Fruit fly (Drosophila melanogaster) whole organism, embryonic: ENCODE measurements around the gene CG11309.

Source experiments
- BtbVII ChIP-seq: fragments of 200-800 bp; sonication (Bioruptor generic); optimal IDR thresholded peaks from 3 replicates; lab custom pipeline; 2017; ENCODE audit warnings: missing biosample characterization, mild to moderate bottlenecking, missing genetic modification characterization
- C15 ChIP-seq: fragments of 200-800 bp; sonication (Bioruptor generic); IDR thresholded peaks from 3 replicates; pipeline ENCODE4 v1.3.6; 2022; ENCODE audit warnings: missing biosample characterization, missing genetic modification characterization
- CG10959 ChIP-seq: fragments of 200-800 bp; sonication (Bioruptor generic); IDR thresholded peaks from 2 replicates; pipeline ENCODE4 v1.3.6; 2022; ENCODE audit warnings: missing biosample characterization, missing genetic modification characterization
- CG11560 ChIP-seq: fragments of 200-800 bp; sonication (Bioruptor generic); IDR thresholded peaks from 3 replicates; pipeline ENCODE4 v1.3.6; 2022; ENCODE audit warnings: missing biosample characterization, missing genetic modification characterization
- CG11696 ChIP-seq: fragments of 200-800 bp; sonication (Bioruptor generic); IDR thresholded peaks from 2 replicates; pipeline ENCODE4 v1.3.6; 2022; ENCODE audit warnings: missing biosample characterization, missing genetic modification characterization
- CG12071 ChIP-seq: fragments of 200-800 bp; sonication (Bioruptor generic); optimal IDR thresholded peaks from 3 replicates; lab custom pipeline; 2018; ENCODE audit warnings: missing biosample characterization, mild to moderate bottlenecking, missing genetic modification characterization
- CG12236 ChIP-seq: fragments of 200-800 bp; sonication (Bioruptor generic); optimal IDR thresholded peaks from 2 replicates; lab custom pipeline; 2016; ENCODE audit warnings: missing biosample characterization, missing genetic modification characterization
- CG1233 ChIP-seq: fragments of 200-800 bp; sonication (Bioruptor generic); optimal IDR thresholded peaks from 4 replicates; lab custom pipeline; 2018; ENCODE audit warnings: missing biosample characterization, mild to moderate bottlenecking, missing genetic modification characterization
- CG12659 ChIP-seq: fragments of 200-800 bp; sonication (Bioruptor generic); optimal IDR thresholded peaks from 3 replicates; lab custom pipeline; 2017; ENCODE audit warnings: mild to moderate bottlenecking, missing biosample characterization, missing genetic modification reagents, missing genetic modification characterization
- CG14965 ChIP-seq: fragments of 200-800 bp; sonication (Bioruptor generic); optimal IDR thresholded peaks from 2 replicates; lab custom pipeline; 2016; ENCODE audit warnings: missing biosample characterization, missing genetic modification characterization, borderline replicate concordance
- CG2712 ChIP-seq: fragments of 200-800 bp; optimal IDR thresholded peaks from 3 replicates; lab custom pipeline; 2019; ENCODE audit warnings: missing biosample characterization, mild to moderate bottlenecking, missing genetic modification characterization, moderate library complexity
- CG2889 ChIP-seq: fragments of 200-800 bp; sonication (Bioruptor generic); IDR thresholded peaks from 3 replicates; pipeline ENCODE4 v1.3.6; 2022; ENCODE audit warnings: missing biosample characterization, missing genetic modification characterization
- CG31365 ChIP-seq: fragments of 200-800 bp; sonication (Bioruptor generic); optimal IDR thresholded peaks from 2 replicates; lab custom pipeline; 2018; ENCODE audit warnings: missing biosample characterization, mild to moderate bottlenecking, missing genetic modification characterization
- CG32772 ChIP-seq: fragments of 200-800 bp; sonication (Bioruptor generic); IDR thresholded peaks from 2 replicates; pipeline ENCODE4 v1.3.6; 2022; ENCODE audit warnings: missing biosample characterization, missing genetic modification characterization
- CG3847 ChIP-seq: fragments of 200-800 bp; sonication (Bioruptor generic); IDR thresholded peaks from 2 replicates; pipeline ENCODE4 v1.3.6; 2022; ENCODE audit warnings: missing biosample characterization, missing genetic modification characterization
- CG4424 ChIP-seq: fragments of 200-800 bp; sonication (Bioruptor generic); optimal IDR thresholded peaks from 3 replicates; lab custom pipeline; 2016; ENCODE audit warnings: missing biosample characterization, missing genetic modification characterization
- CG4617 ChIP-seq: fragments of 200-800 bp; sonication (Bioruptor generic); optimal IDR thresholded peaks from 3 replicates; lab custom pipeline; 2016; ENCODE audit warnings: missing biosample characterization, missing genetic modification characterization, borderline replicate concordance
- CG5180 ChIP-seq: fragments of 200-800 bp; sonication (Bioruptor generic); optimal IDR thresholded peaks from 3 replicates; lab custom pipeline; 2017; ENCODE audit warnings: missing biosample characterization, missing genetic modification characterization, mild to moderate bottlenecking, moderate library complexity, missing genetic modification reagents
- CG5245 ChIP-seq: fragments of 200-800 bp; sonication (Bioruptor generic); optimal IDR thresholded peaks from 3 replicates; lab custom pipeline; 2016; ENCODE audit warnings: missing biosample characterization, missing genetic modification characterization
- CG6791 ChIP-seq: fragments of 200-800 bp; sonication (Bioruptor generic); IDR thresholded peaks from 3 replicates; pipeline ENCODE4 v1.3.6; 2022; ENCODE audit warnings: missing biosample characterization, missing genetic modification characterization; ENCODE audit not compliant: partially characterized antibody
- CG9727 ChIP-seq: fragments of 200-800 bp; sonication (Bioruptor generic); optimal IDR thresholded peaks from 3 replicates; lab custom pipeline; 2017; ENCODE audit warnings: missing biosample characterization, mild to moderate bottlenecking, missing genetic modification characterization
- CrebB ChIP-seq: fragments of 200-800 bp; sonication (Bioruptor generic); optimal IDR thresholded peaks from 3 replicates; lab custom pipeline; 2018; ENCODE audit warnings: missing biosample characterization, mild to moderate bottlenecking, missing genetic modification characterization
- Deaf1 ChIP-seq: fragments of 200-800 bp; optimal IDR thresholded peaks from 3 replicates; lab custom pipeline; 2019; ENCODE audit warnings: missing biosample characterization, mild to moderate bottlenecking, missing genetic modification characterization, moderate library complexity
- Dfd ChIP-seq, 2 experiments: fragments of >200 bp; optimal IDR thresholded peaks; 2 replicates each; lab custom pipeline; 2017; ENCODE audit warnings: missing biosample characterization in 2 of 2, missing genetic modification characterization in 2 of 2
- Drgx ChIP-seq: fragments of 200-800 bp; sonication (Bioruptor generic); IDR thresholded peaks from 2 replicates; pipeline ENCODE4 v1.3.6; 2022; ENCODE audit warnings: missing biosample characterization, missing genetic modification characterization
- E2f1 ChIP-seq: fragments of 200-800 bp; sonication (Bioruptor generic); IDR thresholded peaks from 2 replicates; pipeline ENCODE4 v1.3.6; 2022; ENCODE audit warnings: missing biosample characterization, missing genetic modification characterization
- Eip74EF ChIP-seq, 2 experiments: fragments of 200-800 bp in 1 of 2; fragments of >200 bp in 1 of 2; sonication (Bioruptor generic) in 1 of 2; optimal IDR thresholded peaks; 2 replicates each; lab custom pipeline; 2017 to 2019; ENCODE audit warnings: missing biosample characterization in 2 of 2, missing genetic modification characterization in 2 of 2, mild to moderate bottlenecking in 1 of 2, moderate library complexity in 1 of 2
- Gsc ChIP-seq: fragments of 200-800 bp; sonication (Bioruptor generic); IDR thresholded peaks from 2 replicates; pipeline ENCODE4 v1.3.6; 2022; ENCODE audit warnings: missing biosample characterization, missing genetic modification characterization
- HLH3B ChIP-seq: fragments of 200-800 bp; sonication (Bioruptor generic); IDR thresholded peaks from 2 replicates; pipeline ENCODE4 v1.3.6; 2022; ENCODE audit warnings: missing biosample characterization, missing genetic modification characterization
- Sry-β ChIP-seq: fragments of 200-800 bp; sonication (Bioruptor generic); optimal IDR thresholded peaks from 2 replicates; lab custom pipeline; 2018; ENCODE audit warnings: missing biosample characterization, mild to moderate bottlenecking, missing genetic modification characterization, moderate library complexity
- Taf1 ChIP-seq: fragments of 200-800 bp; sonication (Bioruptor generic); IDR thresholded peaks from 2 replicates; pipeline ENCODE4 v1.3.6; 2022; ENCODE audit warnings: missing biosample characterization, missing genetic modification characterization
- al ChIP-seq: fragments of 200-800 bp; sonication (Bioruptor generic); IDR thresholded peaks from 2 replicates; pipeline ENCODE4 v1.3.6; 2022; ENCODE audit warnings: missing biosample characterization, missing genetic modification characterization
- chn ChIP-seq: fragments of 200-800 bp; sonication (Bioruptor generic); optimal IDR thresholded peaks from 2 replicates; lab custom pipeline; 2016; ENCODE audit warnings: missing biosample characterization, missing genetic modification characterization
- fd3F ChIP-seq: fragments of 200-800 bp; sonication (Bioruptor generic); optimal IDR thresholded peaks from 2 replicates; lab custom pipeline; 2018; ENCODE audit warnings: missing biosample characterization, mild to moderate bottlenecking, missing genetic modification characterization, moderate library complexity
- gem ChIP-seq: fragments of 200-800 bp; sonication (Bioruptor generic); optimal IDR thresholded peaks from 2 replicates; lab custom pipeline; 2019; ENCODE audit warnings: missing biosample characterization, mild to moderate bottlenecking, missing genetic modification characterization, moderate library complexity
- hkb ChIP-seq, 2 experiments: fragments of 200-800 bp in 1 of 2; fragments of >200 bp in 1 of 2; sonication (Bioruptor generic) in 1 of 2; IDR thresholded peaks in 1 of 2; optimal IDR thresholded peaks in 1 of 2; 2 replicates each; pipeline versions ENCODE4 v1.3.6 to Lab custom; 2017 to 2022; ENCODE audit warnings: missing biosample characterization in 1 of 2, missing genetic modification characterization in 1 of 2
- hth ChIP-seq: fragments of >200 bp; optimal IDR thresholded peaks from 2 replicates; lab custom pipeline; 2017; ENCODE audit warnings: inconsistent platforms
- jing ChIP-seq: fragments of 200-800 bp; sonication (Bioruptor generic); optimal IDR thresholded peaks from 2 replicates; lab custom pipeline; 2018; ENCODE audit warnings: missing biosample characterization, mild to moderate bottlenecking, missing genetic modification characterization
- lola ChIP-seq, 3 experiments: fragments of >200 bp in 2 of 3; fragments of 200-800 bp in 1 of 3; sonication (Bioruptor generic) in 1 of 3; optimal IDR thresholded peaks; 2 replicates each; lab custom pipeline; 2017 to 2019; ENCODE audit warnings: missing biosample characterization in 3 of 3, missing genetic modification characterization in 3 of 3, mild to moderate bottlenecking in 1 of 3, moderate library complexity in 1 of 3
- luna ChIP-seq: fragments of 200-800 bp; sonication (Bioruptor generic); optimal IDR thresholded peaks from 2 replicates; lab custom pipeline; 2016; ENCODE audit warnings: missing biosample characterization, missing genetic modification characterization
- mld ChIP-seq: fragments of 200-800 bp; sonication (Bioruptor generic); IDR thresholded peaks from 3 replicates; pipeline ENCODE4 v1.3.6; 2022; ENCODE audit warnings: missing biosample characterization, missing genetic modification characterization; ENCODE audit not compliant: partially characterized antibody
- nerfin-2 ChIP-seq: fragments of 200-800 bp; sonication (Bioruptor generic); IDR thresholded peaks from 2 replicates; pipeline ENCODE4 v1.3.6; 2022; ENCODE audit warnings: missing biosample characterization, missing genetic modification characterization; ENCODE audit not compliant: partially characterized antibody
- ranshi ChIP-seq: fragments of 200-800 bp; sonication (Bioruptor generic); IDR thresholded peaks from 2 replicates; pipeline ENCODE4 v1.3.6; 2022; ENCODE audit warnings: missing biosample characterization, missing genetic modification characterization
- sima ChIP-seq: fragments of 200-800 bp; sonication (Bioruptor generic); optimal IDR thresholded peaks from 2 replicates; lab custom pipeline; 2016; ENCODE audit warnings: missing biosample characterization, missing genetic modification characterization
- sisA ChIP-seq: fragments of 200-800 bp; sonication (Bioruptor generic); IDR thresholded peaks from 2 replicates; pipeline ENCODE4 v1.3.6; 2022; ENCODE audit warnings: missing biosample characterization, missing genetic modification characterization
- tap ChIP-seq: fragments of 200-800 bp; optimal IDR thresholded peaks from 3 replicates; lab custom pipeline; 2019; ENCODE audit warnings: missing biosample characterization, mild to moderate bottlenecking, missing genetic modification characterization, moderate library complexity
- trem ChIP-seq: fragments of 200-800 bp; optimal IDR thresholded peaks from 3 replicates; lab custom pipeline; 2019; ENCODE audit warnings: missing biosample characterization, mild to moderate bottlenecking, missing genetic modification characterization, moderate library complexity
- vnd ChIP-seq: fragments of 200-800 bp; sonication (Bioruptor generic); IDR thresholded peaks from 3 replicates; pipeline ENCODE4 v1.3.6; 2022; ENCODE audit warnings: missing biosample characterization, missing genetic modification characterization; ENCODE audit not compliant: partially characterized antibody
- wdn ChIP-seq: fragments of 200-800 bp; sonication (Bioruptor generic); IDR thresholded peaks from 2 replicates; pipeline ENCODE4 v1.3.6; 2022; ENCODE audit warnings: missing biosample characterization, missing genetic modification characterization

The CG11309 gene

dm6 chr3L:21279876-21280566, 24.4 kb downstream of the CG11309 start, which contains the start of gene AcCoAS (continued):
- peak; percentile 62 for TF ChIP-seq Drgx (GFP tag; lab: Robert Waterston, UW)
- no peak for TF ChIP-seq CG2889
- no peak for TF ChIP-seq CG14965 (GFP tag; lab: Kevin White, UChicago)
- peak; percentile 25 for TF ChIP-seq CrebB
- TF ChIP-seq CG10959 (GFP tag; lab: Robert Waterston, UW) = no peak
- TF ChIP-seq CG4617 (GFP tag; lab: Kevin White, UChicago) = no peak
- no peak for TF ChIP-seq Taf1 (GFP tag; lab: Robert Waterston, UW)
- TF ChIP-seq vnd (GFP tag; lab: Robert Waterston, UW) = no peak
- no peak for TF ChIP-seq jing (GFP tag; lab: Kevin White, UChicago)
- TF ChIP-seq hkb (optimal IDR thresholded peaks at IDR 0.05; lab: Kevin White, UChicago) = no peak
- TF ChIP-seq hkb (GFP tag; IDR thresholded peaks at IDR 0.05; lab: Robert Waterston, UW) = 0 out of 2 replicates have a peak, but pooled peaks have one; percentile 37
- no peak for TF ChIP-seq CG11696 (GFP tag; lab: Robert Waterston, UW)
- TF ChIP-seq CG12071 (GFP tag; lab: Kevin White, UChicago) = peak; percentile 34
- no peak; the same call in 1 of the 2 replicates for TF ChIP-seq HLH3B (GFP tag; lab: Robert Waterston, UW)
- TF ChIP-seq Sry-β (GFP tag; lab: Kevin White, UChicago) = no peak
- peak; percentile 31 for TF ChIP-seq CG1233 (GFP tag; lab: Kevin White, UChicago)
- TF ChIP-seq CG6791 (GFP tag; lab: Robert Waterston, UW) = no peak
- no peak for TF ChIP-seq mld (GFP tag; lab: Robert Waterston, UW)
- TF ChIP-seq nerfin-2 = no peak
- no peak for TF ChIP-seq lola (GFP tag; optimal IDR thresholded peaks at IDR 0.05; lab: Kevin White, UChicago)
- peak; percentile 19 for TF ChIP-seq gem (tag; lab: Kevin White, UChicago)
- TF ChIP-seq CG11560 (tag; lab: Robert Waterston, UW) = no peak
- TF ChIP-seq Eip74EF (GFP tag; optimal IDR thresholded peaks at IDR 0.05; lab: Kevin White, UChicago) = no peak
- 0 out of 2 replicates have a peak, but pooled peaks have one; percentile 8 for TF ChIP-seq ranshi (GFP tag; lab: Robert Waterston, UW)
- TF ChIP-seq CG12236 (GFP tag; lab: Kevin White, UChicago) = no peak
- no peak for TF ChIP-seq CG31365
- TF ChIP-seq CG9727 = peak; percentile 38
- no peak for TF ChIP-seq luna (GFP tag; lab: Kevin White, UChicago)
- TF ChIP-seq E2f1 (GFP tag; lab: Robert Waterston, UW) = no peak
- peak; percentile 44 for TF ChIP-seq CG12659
- no peak for TF ChIP-seq C15 (GFP tag; lab: Robert Waterston, UW)
- TF ChIP-seq CG3847 = no peak
- no peak for TF ChIP-seq al (GFP tag; lab: Robert Waterston, UW)
- no peak for TF ChIP-seq CG5180 (GFP tag; lab: Kevin White, UChicago)
- TF ChIP-seq hth = no peak
- TF ChIP-seq tap (tag; lab: Kevin White, UChicago) = no peak
- TF ChIP-seq fd3F (GFP tag; lab: Kevin White, UChicago) = no peak
- no peak for TF ChIP-seq sima (GFP tag; lab: Kevin White, UChicago)
- no peak for TF ChIP-seq Gsc (GFP tag; lab: Robert Waterston, UW)
- TF ChIP-seq CG5245 = no peak
- TF ChIP-seq CG2712 (tag; lab: Kevin White, UChicago) = peak; percentile 14
- no peak for TF ChIP-seq chn (GFP tag; lab: Kevin White, UChicago)
- no peak for TF ChIP-seq CG32772 (GFP tag; lab: Robert Waterston, UW)
- TF ChIP-seq trem (tag; lab: Kevin White, UChicago) = no peak
- TF ChIP-seq CG4424 (GFP tag; lab: Kevin White, UChicago) = no peak
- peak; percentile 92 for TF ChIP-seq Deaf1 (tag; lab: Kevin White, UChicago)
- TF ChIP-seq BtbVII = peak; percentile 72
- no peak for TF ChIP-seq Dfd (GFP tag; optimal IDR thresholded peaks at IDR 0.05; lab: Kevin White, UChicago)
- no peak for TF ChIP-seq wdn
- no peak for TF ChIP-seq sisA (GFP tag; lab: Robert Waterston, UW)
